Worm (Caenorhabditis elegans) whole organism, midembryonic: ENCODE data around the gene tars-1.
"Not testable (repeated sequence)": the region's sequence is repeated elsewhere in the genome, so short reads cannot be mapped to it uniquely, and the experiment has no call there.

Source experiments
- T22C8.4 ChIP-seq: fragments of 200-800 bp; sonication (Bioruptor generic); IDR thresholded peaks from 2 replicates; pipeline ENCODE4 v1.3.6; 2022; ENCODE audit warnings: missing genetic modification characterization, missing compliant biosample characterization
- cog-1 ChIP-seq: sonication (generic microtip); optimal IDR thresholded peaks from 2 replicates; lab custom pipeline; 2016; ENCODE audit warnings: missing genetic modification characterization, missing compliant biosample characterization
- flt-1 ChIP-seq: fragments of 200-800 bp; sonication (Bioruptor generic); IDR thresholded peaks from 2 replicates; pipeline ENCODE4 v1.3.6; 2022; ENCODE audit warnings: missing genetic modification characterization, missing compliant biosample characterization
- klf-2 ChIP-seq: fragments of 200-800 bp; sonication (Bioruptor generic); conservative IDR thresholded peaks from 2 replicates; pipeline ENCODE4 v1.3.6; 2022; ENCODE audit warnings: missing genetic modification reagents, missing genetic modification characterization, missing compliant biosample characterization
- med-1 ChIP-seq: sonication (generic microtip); optimal IDR thresholded peaks from 2 replicates; lab custom pipeline; 2017; ENCODE audit warnings: missing genetic modification characterization, mild to moderate bottlenecking, missing compliant biosample characterization, antibody characterized with exemption, missing genetic modification reagents; ENCODE audit not compliant: insufficient read depth
- ref-1 ChIP-seq: fragments of 200-800 bp; sonication (Bioruptor generic); conservative IDR thresholded peaks from 2 replicates; pipeline ENCODE4 v1.3.6; 2022; ENCODE audit warnings: missing genetic modification reagents, missing genetic modification characterization, missing compliant biosample characterization
- ztf-23 ChIP-seq: fragments of 200-800 bp; sonication (Bioruptor generic); IDR thresholded peaks from 2 replicates; pipeline ENCODE4 v1.3.6; 2022; ENCODE audit warnings: missing genetic modification reagents, missing genetic modification characterization, missing compliant biosample characterization
- ztf-29 ChIP-seq: fragments of 200-800 bp; sonication (Bioruptor generic); IDR thresholded peaks from 2 replicates; pipeline ENCODE4 v1.3.6; 2022; ENCODE audit warnings: missing genetic modification reagents, missing genetic modification characterization, missing compliant biosample characterization

ce11 chrII:11695161-11695944 is at the start of gene tars-1:
- not testable (repeated sequence) for TF ChIP-seq ztf-29 (GFP tag; lab: Robert Waterston, UW); flt-1 (GFP tag; lab: Robert Waterston, UW); med-1; T22C8.4; ztf-23; klf-2 (GFP tag; lab: Robert Waterston, UW); cog-1 (tag; lab: Kevin White, UChicago); ref-1 (GFP tag; lab: Robert Waterston, UW)
